Worm (Caenorhabditis elegans): ENCODE measurements around the gene sra-10.
A peak's percentile ranks its signal among the peaks of the same experiment; 100 is the strongest.
"Not testable (repeated sequence)": the region's sequence is repeated elsewhere in the genome, so short reads cannot be mapped to it uniquely, and the experiment has no call there.

The sra-10 gene

DNA sequence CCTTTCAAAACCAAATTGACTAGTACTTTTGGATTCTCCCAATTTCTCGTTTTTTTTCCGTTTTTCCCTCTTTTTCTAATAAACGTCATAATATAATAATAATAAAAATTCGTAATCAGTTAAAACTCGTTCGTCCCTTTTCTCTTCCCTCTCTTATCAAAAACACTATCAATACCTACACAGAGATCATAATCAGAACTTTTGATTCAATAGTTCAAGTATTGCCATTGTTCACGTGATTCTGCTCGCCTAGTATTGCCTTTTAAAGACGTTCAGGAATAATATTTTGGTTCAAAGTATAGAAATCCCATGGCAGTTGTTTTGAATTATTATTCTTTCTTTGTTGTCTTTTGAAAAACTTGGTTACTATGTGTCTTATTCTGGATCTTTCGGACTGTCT is 29.8 kb upstream of the sra-10 start:
- TF ChIP-seq lsl-1 (GFP tag; optimal IDR thresholded peaks at IDR 0.05) (no peak), nhr-80 (tag; optimal IDR thresholded peaks at IDR 0.05) (peak; percentile 83), cebp-1 (GFP tag; IDR thresholded peaks at IDR 0.05) (no peak), cebp-1 (tag; optimal IDR thresholded peaks at IDR 0.05) (peak; percentile 14), F23B12.7 (tag; optimal IDR thresholded peaks at IDR 0.05; ENCODE audit: insufficient read depth) (peak; percentile 44), madf-10 (tag; optimal IDR thresholded peaks at IDR 0.05) (peak; percentile 9), snpc-4 (GFP tag; optimal IDR thresholded peaks at IDR 0.05) (no peak), snpc-4 (tag; optimal IDR thresholded peaks at IDR 0.05) (peak in 1 of 4 experiments; percentile 2), bed-2 (GFP tag; IDR thresholded peaks at IDR 0.05) (no peak), atf-7 (tag; optimal IDR thresholded peaks at IDR 0.05) (peak; percentile 50)

DNA sequence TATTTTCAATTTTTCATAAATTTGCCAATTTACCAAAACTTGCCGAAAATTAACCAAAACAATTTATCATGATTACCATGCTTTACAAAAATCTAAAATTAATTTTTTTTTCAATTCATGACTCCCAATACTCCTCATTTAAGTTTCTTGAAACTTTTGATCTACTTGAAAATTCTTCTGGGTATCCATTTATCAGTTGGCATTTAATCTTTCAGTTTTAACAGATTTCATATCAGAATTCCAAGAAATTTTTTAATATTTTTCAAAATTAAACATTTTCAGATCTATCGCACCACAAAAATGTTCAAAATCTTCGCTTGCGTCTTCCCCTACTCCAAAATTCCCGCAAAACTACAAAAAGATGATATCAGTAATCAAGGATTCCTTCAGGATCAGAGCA is 29.1 kb upstream of the sra-10 start, which contains the start of gene Y19D2B.2:
Gene Y19D2B.2, plus strand, starts transcription at position 301 of the 400 bp plus-strand sequence.
- TF ChIP-seq sea-2 (GFP tag; IDR thresholded peaks at IDR 0.05) (no peak), mes-4 (tag; optimal IDR thresholded peaks at IDR 0.05) (no peak), B0336.3 (GFP tag; IDR thresholded peaks at IDR 0.05) (no peak), ceh-58 (GFP tag; IDR thresholded peaks at IDR 0.05) (no peak), ceh-27 (GFP tag; optimal IDR thresholded peaks at IDR 0.05) (no peak), atf-7 (tag; optimal IDR thresholded peaks at IDR 0.05) (no peak), nhr-80 (tag; optimal IDR thresholded peaks at IDR 0.05) (no peak)

DNA sequence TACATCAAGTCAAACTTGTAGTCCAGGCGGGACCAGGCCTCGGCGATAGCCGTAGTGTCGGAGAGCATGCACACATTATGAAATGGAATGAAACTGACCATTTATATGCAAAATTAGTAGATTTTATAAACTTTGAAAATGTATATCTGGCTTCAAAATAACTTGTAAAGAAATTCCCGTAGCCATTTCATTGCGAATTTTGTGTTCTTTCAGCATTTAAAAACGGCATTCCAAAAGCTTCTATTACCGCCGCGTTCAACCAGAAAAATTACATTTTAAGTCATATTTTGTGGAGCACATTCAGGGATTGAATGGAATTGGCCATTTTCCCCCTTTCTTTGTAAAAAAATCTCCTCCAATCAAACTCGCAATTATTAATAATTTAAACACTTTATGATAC is 28.0 kb upstream of the sra-10 start, which contains the start of gene Y19D2B.1:
Gene Y19D2B.1, minus strand, starts transcription at position 101 of the 400 bp plus-strand sequence.
- TF ChIP-seq nhr-120 (GFP tag; IDR thresholded peaks at IDR 0.05); nhr-179 (tag; optimal IDR thresholded peaks at IDR 0.05); attf-6 (GFP tag; IDR thresholded peaks at IDR 0.05): not testable (repeated sequence)

DNA sequence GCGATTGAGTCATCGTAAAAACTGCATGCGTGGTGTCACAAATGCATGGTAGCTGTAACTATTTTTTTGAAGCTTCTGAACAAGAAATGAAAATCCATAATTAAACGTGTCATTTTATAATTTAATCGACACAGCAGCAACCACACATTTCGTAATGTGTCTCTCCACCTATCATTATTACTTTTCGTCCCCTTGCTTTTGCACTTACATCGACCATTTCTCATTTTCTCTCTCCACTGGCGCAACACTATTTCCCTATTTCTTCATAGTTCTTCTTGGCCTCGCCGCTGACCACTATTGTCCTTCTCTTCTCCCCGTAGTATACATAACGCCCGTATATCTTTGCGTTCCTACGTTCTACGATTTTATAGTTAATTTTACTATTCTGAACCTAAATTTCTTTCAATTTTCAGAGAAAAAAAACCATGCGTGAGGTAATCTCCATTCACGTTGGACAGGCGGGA is 23.4 kb upstream of the sra-10 start, which contains the start of gene tba-4:
Gene tba-4, plus strand, starts transcription at position 414 of the 464 bp plus-strand sequence.
- TF ChIP-seq B0019.2 (GFP tag; conservative IDR thresholded peaks at IDR 0.05) = no peak
- TF ChIP-seq cebp-1 (GFP tag; IDR thresholded peaks at IDR 0.05) = peak; percentile 50; the same call in 1 of the 2 replicates
- TF ChIP-seq cebp-1 (tag; optimal IDR thresholded peaks at IDR 0.05) = no peak
- no peak for TF ChIP-seq F22D6.2 (tag; optimal IDR thresholded peaks at IDR 0.05)
- no peak for TF ChIP-seq F37B4.10 (GFP tag; IDR thresholded peaks at IDR 0.05)
- TF ChIP-seq hmg-1.2 (GFP tag; IDR thresholded peaks at IDR 0.05) = no peak; the same call in 1 of the 2 replicates
- TF ChIP-seq let-607 (tag; optimal IDR thresholded peaks at IDR 0.05) = peak in 1 of 2 experiments; percentile 63
- no peak for TF ChIP-seq ceh-100 (GFP tag; IDR thresholded peaks at IDR 0.05)
- TF ChIP-seq attf-6 (GFP tag; IDR thresholded peaks at IDR 0.05) = no peak
- no peak for TF ChIP-seq sea-2 (GFP tag; IDR thresholded peaks at IDR 0.05)
- TF ChIP-seq ekl-4 (GFP tag; IDR thresholded peaks at IDR 0.05) = no peak
- TF ChIP-seq F57C9.4 (tag; optimal IDR thresholded peaks at IDR 0.05) = no peak
- no peak for TF ChIP-seq mxl-1 (tag; optimal IDR thresholded peaks at IDR 0.05)
- no peak for TF ChIP-seq ztf-28 (GFP tag; IDR thresholded peaks at IDR 0.05)
- TF ChIP-seq ccch-3 (GFP tag; optimal IDR thresholded peaks at IDR 0.05) = no peak
- TF ChIP-seq nhr-80 (tag; optimal IDR thresholded peaks at IDR 0.05) = peak; percentile 83
- no peak for TF ChIP-seq nhr-120 (GFP tag; IDR thresholded peaks at IDR 0.05)
- TF ChIP-seq F10E7.11 (tag; optimal IDR thresholded peaks at IDR 0.05) = no peak
- no peak for TF ChIP-seq hsf-1 (GFP tag; IDR thresholded peaks at IDR 0.05)
- no peak for TF ChIP-seq ZK185.1 (tag; optimal IDR thresholded peaks at IDR 0.05; ENCODE audit: poor library complexity, severe bottlenecking)

DNA sequence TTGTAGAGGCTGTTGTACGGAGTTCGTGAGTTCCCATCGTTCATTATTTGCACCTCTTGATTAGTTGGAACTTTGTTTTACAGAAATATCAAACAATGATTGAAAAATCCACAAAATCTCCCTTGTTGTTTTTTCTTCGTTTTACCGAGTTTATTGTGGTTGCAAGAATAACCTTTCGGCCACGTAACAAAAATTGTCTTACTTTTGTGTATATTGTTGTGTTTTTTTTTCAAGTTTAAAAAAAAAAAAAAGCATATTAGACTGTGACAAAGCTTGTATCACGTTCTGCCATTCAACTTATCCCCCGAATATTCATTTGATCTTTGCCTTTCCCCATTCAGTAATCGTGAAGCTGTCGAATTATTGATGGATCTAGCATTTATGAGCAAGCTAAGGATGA is 22.3 kb upstream of the sra-10 start, which contains the start of gene F44F4.10:
Gene F44F4.10, minus strand, starts transcription at position 101 of the 400 bp plus-strand sequence.
- TF ChIP-seq nfya-1 (tag; optimal IDR thresholded peaks at IDR 0.05; ENCODE audit: borderline replicate concordance, insufficient read depth) (no peak), aptf-2 (GFP tag; conservative IDR thresholded peaks at IDR 0.05) (no peak), him-1 (tag; optimal IDR thresholded peaks at IDR 0.05) (no peak), fkh-3 (tag; optimal IDR thresholded peaks at IDR 0.05) (no peak), madf-3 (GFP tag; IDR thresholded peaks at IDR 0.05) (no peak), B0261.1 (tag; optimal IDR thresholded peaks at IDR 0.05) (no peak), nfyb-1 (GFP tag; IDR thresholded peaks at IDR 0.05) (no peak), pbrm-1 (GFP tag; IDR thresholded peaks at IDR 0.05) (no peak)

Data from whole organism, young adult.